Fruit fly (Drosophila melanogaster): ENCODE results near the gene CG17751.

CG17751 gene

DNA sequence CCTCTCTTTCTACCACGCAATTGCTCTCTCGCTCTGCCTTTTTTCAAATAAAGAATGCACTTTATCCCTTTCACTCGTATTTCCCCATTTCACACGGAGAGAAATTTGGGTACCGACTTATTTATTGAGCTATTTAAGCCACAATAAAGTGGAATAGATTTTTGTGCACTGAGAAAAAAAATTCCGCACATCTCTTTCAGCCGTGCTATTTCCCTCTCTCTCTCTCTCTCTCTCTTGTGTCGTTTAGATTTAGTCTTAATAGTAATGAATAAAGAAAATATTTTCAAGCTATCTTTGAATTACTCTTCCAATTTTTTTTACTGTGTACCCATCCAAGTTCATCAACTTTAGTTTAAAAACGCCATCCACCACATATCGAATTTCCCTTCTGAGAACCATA is 16.6 kb downstream of the CG17751 start (continued):
- TF ChIP-seq NC2α (GFP tag; optimal IDR thresholded peaks at IDR 0.05) (no peak), fd3F (GFP tag; optimal IDR thresholded peaks at IDR 0.05) (no peak), CG1529 (GFP tag; optimal IDR thresholded peaks at IDR 0.05) (peak; percentile 21), stc (GFP tag; IDR thresholded peaks at IDR 0.05) (0 out of 2 replicates have a peak, but pooled peaks have one; percentile 39), croc (GFP tag; conservative IDR thresholded peaks at IDR 0.05) (peak; percentile 45; the same call in 2 of the 3 replicates), Doc3 (GFP tag; IDR thresholded peaks at IDR 0.05; ENCODE audit: partially characterized antibody) (no peak), CG17568 (GFP tag; optimal IDR thresholded peaks at IDR 0.05) (peak; percentile 10), otp (GFP tag; IDR thresholded peaks at IDR 0.05) (0 out of 3 replicates have a peak, but pooled peaks have one; percentile 41), bsh (GFP tag; optimal IDR thresholded peaks at IDR 0.05) (peak in 1 of 2 experiments; percentile 68), sc (optimal IDR thresholded peaks at IDR 0.05) (no peak), sc (GFP tag; optimal IDR thresholded peaks at IDR 0.05) (peak; percentile 11), CG6765 (GFP tag; optimal IDR thresholded peaks at IDR 0.05) (no peak), fru (optimal IDR thresholded peaks at IDR 0.05) (no peak), twi (tag; optimal IDR thresholded peaks at IDR 0.05) (no peak), CG8388 (GFP tag; optimal IDR thresholded peaks at IDR 0.05) (peak; percentile 56), p53 (GFP tag; optimal IDR thresholded peaks at IDR 0.05) (no peak), Ada2b (GFP tag; IDR thresholded peaks at IDR 0.05) (peak; percentile 75), CG11696 (GFP tag; IDR thresholded peaks at IDR 0.05) (0 out of 2 replicates have a peak, but pooled peaks have one; percentile 49), pros (GFP tag; optimal IDR thresholded peaks at IDR 0.05) (no peak), inv (GFP tag; IDR thresholded peaks at IDR 0.05; ENCODE audit: partially characterized antibody) (no peak), Hsf (GFP tag; optimal IDR thresholded peaks at IDR 0.05) (peak; percentile 65), gro (GFP tag; optimal IDR thresholded peaks at IDR 0.05) (peak; percentile 27), h (optimal IDR thresholded peaks at IDR 0.05) (no peak), Xrp1 (GFP tag; IDR thresholded peaks at IDR 0.05) (peak; percentile 72; the same call in 1 of the 2 replicates), CG14050 (GFP tag; IDR thresholded peaks at IDR 0.05) (peak; percentile 64), CG11723 (GFP tag; optimal IDR thresholded peaks at IDR 0.05) (peak; percentile 4), az2 (GFP tag; optimal IDR thresholded peaks at IDR 0.05) (peak; percentile 58), ac (GFP tag; optimal IDR thresholded peaks at IDR 0.05) (no peak), CG4854 (GFP tag; optimal IDR thresholded peaks at IDR 0.05) (peak; percentile 24), Trl (optimal IDR thresholded peaks at IDR 0.05) (peak in 1 of 2 experiments; percentile 14), Trl (GFP tag; optimal IDR thresholded peaks at IDR 0.05) (peak; percentile 23), D19A (tag; optimal IDR thresholded peaks at IDR 0.05) (peak; percentile 39), MTF-1 (GFP tag; optimal IDR thresholded peaks at IDR 0.05; ENCODE audit: borderline replicate concordance) (no peak), psq (GFP tag; optimal IDR thresholded peaks at IDR 0.05) (no peak), CG3281 (GFP tag; optimal IDR thresholded peaks at IDR 0.05) (peak; percentile 6), Six4 (GFP tag; optimal IDR thresholded peaks at IDR 0.05) (peak; percentile 36), CG2678 (tag; optimal IDR thresholded peaks at IDR 0.05) (peak; percentile 66), wor (GFP tag; IDR thresholded peaks at IDR 0.05) (peak; percentile 38; the same call in 1 of the 2 replicates), CG1233 (GFP tag; optimal IDR thresholded peaks at IDR 0.05) (peak; percentile 43), Lhr (GFP tag; optimal IDR thresholded peaks at IDR 0.05) (peak; percentile 10), kni (GFP tag; optimal IDR thresholded peaks at IDR 0.05) (no peak), Atf3 (GFP tag; optimal IDR thresholded peaks at IDR 0.05) (peak; percentile 44), MESR4 (GFP tag; optimal IDR thresholded peaks at IDR 0.05) (no peak), Lim3 (GFP tag; IDR thresholded peaks at IDR 0.05) (0 out of 2 replicates have a peak, but pooled peaks have one; percentile 28), dimm (GFP tag; IDR thresholded peaks at IDR 0.05) (0 out of 2 replicates have a peak, but pooled peaks have one; percentile 33), Kr (GFP tag; optimal IDR thresholded peaks at IDR 0.05) (no peak), HmgZ (tag; optimal IDR thresholded peaks at IDR 0.05) (no peak), CrebB (tag; optimal IDR thresholded peaks at IDR 0.05) (no peak), CG11085 (GFP tag; IDR thresholded peaks at IDR 0.05) (0 out of 2 replicates have a peak, but pooled peaks have one; percentile 43), vfl (GFP tag; optimal IDR thresholded peaks at IDR 0.05) (no peak), CG9609 (GFP tag; optimal IDR thresholded peaks at IDR 0.05) (peak; percentile 25), sob (GFP tag; IDR thresholded peaks at IDR 0.05) (peak; percentile 45)
